Fruit fly (Drosophila melanogaster) S2 (cell line): ENCODE results near the gene CG45105.

Experiments
- CG8478 ChIP-seq: fragments of >200 bp; optimal IDR thresholded peaks from 2 replicates; lab custom pipeline; 2018
- CTCF ChIP-seq, 2 experiments: fragments of >200 bp; optimal IDR thresholded peaks; 2 replicates each; lab custom pipeline; 2018

DNA sequence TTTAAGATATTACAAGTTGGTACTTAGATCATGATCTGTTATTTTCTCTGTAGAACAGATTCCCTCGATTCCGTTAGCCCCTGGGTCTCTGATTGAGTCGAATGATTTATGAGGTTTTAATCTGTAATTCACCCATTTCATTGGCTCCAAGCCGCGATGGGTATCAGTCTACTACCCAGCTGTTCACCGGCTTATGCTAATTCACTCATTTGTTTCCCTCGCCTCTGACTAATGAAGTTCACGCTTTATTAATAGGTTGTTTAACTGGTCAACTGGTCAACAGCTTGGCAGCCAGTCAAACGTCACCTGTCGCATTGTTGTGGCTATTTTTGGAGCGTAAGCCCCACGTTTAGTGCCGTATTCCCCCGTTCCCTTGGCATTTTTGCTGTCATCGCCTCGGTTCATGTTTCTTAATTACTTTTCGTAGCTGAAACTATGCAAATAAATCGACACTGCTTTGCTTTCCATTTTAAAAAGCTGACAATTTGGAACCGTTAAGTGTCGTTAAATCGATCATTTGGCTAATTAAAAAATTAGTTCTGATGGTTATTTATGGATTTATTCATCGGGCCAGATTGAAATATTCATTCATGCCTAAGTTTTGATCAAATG, 44.9 kb downstream of the CG45105 start:
- TF ChIP-seq CG8478 (no peak), CTCF (optimal IDR thresholded peaks at IDR 0.05; lab: Kevin White, UChicago) (no peak)
